Fruit fly (Drosophila melanogaster): Measurements from ENCODE around the gene ctp.

ctp gene

DNA sequence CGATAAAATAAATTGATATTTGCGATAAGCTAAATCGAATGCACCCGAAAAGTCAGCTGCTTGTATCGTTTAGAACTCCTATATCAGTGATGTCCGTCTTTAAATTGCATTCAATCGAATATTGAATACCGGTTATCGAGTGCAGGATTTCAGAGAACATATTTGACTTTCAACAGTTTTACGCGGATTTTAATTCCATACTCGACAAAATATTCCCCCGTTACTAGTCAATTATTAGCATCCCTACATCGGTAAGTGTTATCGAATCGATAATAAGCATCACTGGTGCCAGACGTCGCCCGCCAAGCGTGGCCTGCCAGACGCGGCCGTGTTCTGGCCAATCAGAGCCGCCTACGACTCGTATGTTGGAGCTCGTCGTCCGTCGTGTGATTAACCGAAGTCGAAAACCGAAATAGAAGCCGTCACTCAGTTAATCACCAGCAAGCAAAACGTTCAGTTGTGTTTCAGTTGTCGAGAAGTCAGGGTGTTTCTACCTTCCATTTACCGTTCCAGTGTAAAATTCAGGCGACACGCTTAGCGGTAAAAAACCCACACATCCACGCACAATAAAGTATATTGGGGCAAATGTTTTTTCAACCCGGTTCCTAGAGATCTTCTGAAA lies at the start of gene ctp (continued):
- TF ChIP-seq CG18011 (GFP tag; optimal IDR thresholded peaks at IDR 0.05) (peak; percentile 23), mam (GFP tag; optimal IDR thresholded peaks at IDR 0.05) (peak; percentile 53), CG1529 (GFP tag; optimal IDR thresholded peaks at IDR 0.05) (no peak), CG2116 (GFP tag; optimal IDR thresholded peaks at IDR 0.05) (peak; percentile 95), lbe (GFP tag; optimal IDR thresholded peaks at IDR 0.05) (peak; percentile 21), NfI (GFP tag; optimal IDR thresholded peaks at IDR 0.05) (peak; percentile 14), Spps (tag; optimal IDR thresholded peaks at IDR 0.05) (no peak), pnt (GFP tag; optimal IDR thresholded peaks at IDR 0.05) (peak; percentile 17), nerfin-2 (GFP tag; IDR thresholded peaks at IDR 0.05; ENCODE audit: partially characterized antibody) (peak; percentile 72), Dfd (GFP tag; optimal IDR thresholded peaks at IDR 0.05) (no peak), CG3163 (GFP tag; optimal IDR thresholded peaks at IDR 0.05) (peak; percentile 34), exex (tag; optimal IDR thresholded peaks at IDR 0.05) (peak; percentile 33), CG6765 (GFP tag; optimal IDR thresholded peaks at IDR 0.05) (no peak), gsb-n (tag; optimal IDR thresholded peaks at IDR 0.05) (no peak), CG17568 (GFP tag; optimal IDR thresholded peaks at IDR 0.05) (peak; percentile 54), Neu2 (GFP tag; optimal IDR thresholded peaks at IDR 0.05; ENCODE audit: borderline replicate concordance) (no peak), CG5245 (GFP tag; optimal IDR thresholded peaks at IDR 0.05) (no peak), lov (optimal IDR thresholded peaks at IDR 0.05) (no peak), lov (GFP tag; IDR thresholded peaks at IDR 0.05) (no peak), CG6854 (GFP tag; optimal IDR thresholded peaks at IDR 0.05) (peak; percentile 52), hb (GFP tag; IDR thresholded peaks at IDR 0.05; ENCODE audit: partially characterized antibody) (peak; percentile 69; the same call in 1 of the 3 replicates), CG17802 (tag; optimal IDR thresholded peaks at IDR 0.05) (no peak), Kr (GFP tag; optimal IDR thresholded peaks at IDR 0.05) (no peak), vnd (GFP tag; IDR thresholded peaks at IDR 0.05; ENCODE audit: partially characterized antibody) (peak; percentile 66; the same call in 2 of the 3 replicates), tx (GFP tag; optimal IDR thresholded peaks at IDR 0.05) (peak; percentile 9), CG17829 (tag; optimal IDR thresholded peaks at IDR 0.05) (peak; percentile 56), kay (GFP tag; optimal IDR thresholded peaks at IDR 0.05) (no peak), Atf-2 (GFP tag; optimal IDR thresholded peaks at IDR 0.05) (peak; percentile 3), Lim3 (GFP tag; IDR thresholded peaks at IDR 0.05) (no peak), ab (GFP tag; optimal IDR thresholded peaks at IDR 0.05) (no peak), ara (GFP tag; IDR thresholded peaks at IDR 0.05) (no peak), CG13287 (GFP tag; IDR thresholded peaks at IDR 0.05; ENCODE audit: partially characterized antibody) (peak; percentile 76), abd-A (tag; optimal IDR thresholded peaks at IDR 0.05) (peak; percentile 83), CG6254 (GFP tag; optimal IDR thresholded peaks at IDR 0.05) (peak; percentile 26), tna (GFP tag; IDR thresholded peaks at IDR 0.05; ENCODE audit: partially characterized antibody) (no peak; the same call in none of the 2 replicates), p53 (GFP tag; optimal IDR thresholded peaks at IDR 0.05) (peak; percentile 37), CG4820 (GFP tag; optimal IDR thresholded peaks at IDR 0.05) (no peak), CG42726 (GFP tag; IDR thresholded peaks at IDR 0.05; ENCODE audit: partially characterized antibody) (peak; percentile 64; the same call in 1 of the 2 replicates), Doc2 (GFP tag; IDR thresholded peaks at IDR 0.05) (no peak), CG11504 (tag; optimal IDR thresholded peaks at IDR 0.05) (peak; percentile 37), CG2199 (GFP tag; IDR thresholded peaks at IDR 0.05) (no peak), dysf (GFP tag; IDR thresholded peaks at IDR 0.05) (peak; percentile 47; the same call in 2 of the 3 replicates), CG11247 (GFP tag; IDR thresholded peaks at IDR 0.05) (0 out of 2 replicates have a peak, but pooled peaks have one; percentile 27), Ptx1 (GFP tag; IDR thresholded peaks at IDR 0.05) (peak; percentile 32), row (GFP tag; IDR thresholded peaks at IDR 0.05) (peak; percentile 87), sqz (GFP tag; optimal IDR thresholded peaks at IDR 0.05) (peak; percentile 70), Hr3 (GFP tag; optimal IDR thresholded peaks at IDR 0.05) (peak; percentile 35), CG2202 (tag; optimal IDR thresholded peaks at IDR 0.05) (no peak), CG34376 (GFP tag; optimal IDR thresholded peaks at IDR 0.05) (peak; percentile 78), ssp (GFP tag; IDR thresholded peaks at IDR 0.05) (no peak)
